Fruit fly (Drosophila melanogaster) whole organism, embryonic: ENCODE measurements around the gene Rpt5.

Experiments used
- Adf1 ChIP-seq: fragments of 200-800 bp; sonication (Bioruptor generic); IDR thresholded peaks from 2 replicates; pipeline ENCODE4 v1.3.6; 2022; ENCODE audit warnings: missing biosample characterization, missing genetic modification characterization
- CG10431 ChIP-seq: fragments of 200-800 bp; sonication (Bioruptor generic); optimal IDR thresholded peaks from 3 replicates; lab custom pipeline; 2018; ENCODE audit warnings: missing biosample characterization, mild to moderate bottlenecking, missing genetic modification characterization
- CG12391 ChIP-seq: fragments of 200-800 bp; sonication (Bioruptor generic); optimal IDR thresholded peaks from 3 replicates; lab custom pipeline; 2018; ENCODE audit warnings: missing biosample characterization, mild to moderate bottlenecking, missing genetic modification characterization, moderate library complexity
- CG13894 ChIP-seq: fragments of 200-800 bp; sonication (Bioruptor generic); optimal IDR thresholded peaks from 3 replicates; lab custom pipeline; 2018; ENCODE audit warnings: missing biosample characterization, mild to moderate bottlenecking, missing genetic modification characterization, moderate library complexity
- CG14050 ChIP-seq: fragments of 200-800 bp; sonication (Bioruptor generic); IDR thresholded peaks from 3 replicates; pipeline ENCODE4 v1.3.6; 2022; ENCODE audit warnings: missing biosample characterization, missing genetic modification characterization
- CG14667 ChIP-seq: fragments of 200-800 bp; sonication (Bioruptor generic); IDR thresholded peaks from 2 replicates; pipeline ENCODE4 v1.3.6; 2022; ENCODE audit warnings: missing biosample characterization, missing genetic modification characterization
- CG16779 ChIP-seq: fragments of 200-800 bp; sonication (Bioruptor generic); IDR thresholded peaks from 2 replicates; pipeline ENCODE4 v1.3.6; 2022; ENCODE audit warnings: missing biosample characterization, missing genetic modification characterization
- CG16815 ChIP-seq: fragments of 200-800 bp; sonication (Bioruptor generic); optimal IDR thresholded peaks from 3 replicates; lab custom pipeline; 2017; ENCODE audit warnings: missing biosample characterization, mild to moderate bottlenecking, missing genetic modification characterization
- CG17186 ChIP-seq: fragments of 200-800 bp; sonication (Bioruptor generic); optimal IDR thresholded peaks from 3 replicates; lab custom pipeline; 2017; ENCODE audit warnings: missing biosample characterization, missing genetic modification reagents, missing genetic modification characterization
- CG17568 ChIP-seq: fragments of 200-800 bp; sonication (Bioruptor generic); optimal IDR thresholded peaks from 2 replicates; lab custom pipeline; 2018; ENCODE audit warnings: missing biosample characterization, mild to moderate bottlenecking, missing genetic modification characterization, moderate library complexity
- CG18619 ChIP-seq: fragments of 200-800 bp; sonication (Bioruptor generic); optimal IDR thresholded peaks from 3 replicates; lab custom pipeline; 2017; ENCODE audit warnings: missing biosample characterization, mild to moderate bottlenecking, missing genetic modification characterization
- CG2129 ChIP-seq: fragments of 200-800 bp; sonication (Bioruptor generic); IDR thresholded peaks from 2 replicates; pipeline ENCODE4 v1.3.6; 2022; ENCODE audit warnings: missing biosample characterization, missing genetic modification characterization; ENCODE audit not compliant: partially characterized antibody
- CG30020 ChIP-seq: fragments of 200-800 bp; optimal IDR thresholded peaks from 2 replicates; lab custom pipeline; 2019; ENCODE audit warnings: missing biosample characterization, mild to moderate bottlenecking, missing genetic modification characterization, moderate library complexity
- CG30431 ChIP-seq: fragments of 200-800 bp; sonication (Bioruptor generic); optimal IDR thresholded peaks from 2 replicates; lab custom pipeline; 2017; ENCODE audit warnings: missing biosample characterization, missing genetic modification characterization
- CG42726 ChIP-seq: fragments of 200-800 bp; sonication (Bioruptor generic); IDR thresholded peaks from 2 replicates; pipeline ENCODE4 v1.3.6; 2022; ENCODE audit warnings: missing biosample characterization, missing genetic modification characterization; ENCODE audit not compliant: partially characterized antibody
- CG6254 ChIP-seq: fragments of 200-800 bp; sonication (Bioruptor generic); optimal IDR thresholded peaks from 3 replicates; lab custom pipeline; 2017; ENCODE audit warnings: mild to moderate bottlenecking, missing biosample characterization, missing genetic modification reagents, missing genetic modification characterization
- CG6272 ChIP-seq: fragments of 200-800 bp; sonication (Bioruptor generic); IDR thresholded peaks from 2 replicates; pipeline ENCODE4 v1.3.6; 2022; ENCODE audit warnings: missing biosample characterization, missing genetic modification characterization
- CG6654 ChIP-seq: fragments of 200-800 bp; sonication (Bioruptor generic); optimal IDR thresholded peaks from 2 replicates; lab custom pipeline; 2017; ENCODE audit warnings: missing biosample characterization, mild to moderate bottlenecking, missing genetic modification characterization
- CG7372 ChIP-seq: fragments of 200-800 bp; sonication (Bioruptor generic); IDR thresholded peaks from 2 replicates; pipeline ENCODE4 v1.3.6; 2022; ENCODE audit warnings: missing biosample characterization, missing genetic modification characterization
- CG7839 ChIP-seq: fragments of 200-800 bp; sonication (Bioruptor generic); optimal IDR thresholded peaks from 3 replicates; lab custom pipeline; 2018; ENCODE audit warnings: missing biosample characterization, mild to moderate bottlenecking, missing genetic modification characterization, moderate library complexity
- CG7928 ChIP-seq: fragments of 200-800 bp; sonication (Bioruptor generic); optimal IDR thresholded peaks from 2 replicates; lab custom pipeline; 2017; ENCODE audit warnings: missing biosample characterization, mild to moderate bottlenecking, missing genetic modification characterization
- CG8478 ChIP-seq: fragments of >200 bp; optimal IDR thresholded peaks from 2 replicates; lab custom pipeline; 2018
- Camta ChIP-seq: fragments of 200-800 bp; sonication (Bioruptor generic); optimal IDR thresholded peaks from 2 replicates; lab custom pipeline; 2016; ENCODE audit warnings: missing biosample characterization, missing genetic modification characterization
- Dek ChIP-seq: fragments of 200-800 bp; sonication (Bioruptor generic); optimal IDR thresholded peaks from 3 replicates; lab custom pipeline; 2019; ENCODE audit warnings: missing biosample characterization, mild to moderate bottlenecking, missing genetic modification characterization, moderate library complexity
- Dip2 ChIP-seq: fragments of 200-800 bp; sonication (Bioruptor generic); IDR thresholded peaks from 2 replicates; pipeline ENCODE4 v1.3.6; 2022; ENCODE audit warnings: missing biosample characterization, missing genetic modification characterization
- Doc2 ChIP-seq: fragments of 200-800 bp; sonication (Bioruptor generic); IDR thresholded peaks from 2 replicates; pipeline ENCODE4 v1.3.6; 2022; ENCODE audit warnings: missing biosample characterization, missing genetic modification characterization
- E2f2 ChIP-seq: fragments of 200-800 bp; sonication (Bioruptor generic); IDR thresholded peaks from 2 replicates; pipeline ENCODE4 v1.3.6; 2022; ENCODE audit warnings: missing biosample characterization, missing genetic modification characterization
- Eip74EF ChIP-seq, 2 experiments: fragments of 200-800 bp in 1 of 2; fragments of >200 bp in 1 of 2; sonication (Bioruptor generic) in 1 of 2; optimal IDR thresholded peaks; 2 replicates each; lab custom pipeline; 2017 to 2019; ENCODE audit warnings: missing biosample characterization in 2 of 2, missing genetic modification characterization in 2 of 2, mild to moderate bottlenecking in 1 of 2, moderate library complexity in 1 of 2
- Ets65A ChIP-seq: fragments of 200-800 bp; sonication (Bioruptor generic); peaks from one replicate; lab custom pipeline; 2016; ENCODE audit warnings: missing biosample characterization, missing genetic modification characterization
- Gug ChIP-seq: fragments of 200-800 bp; sonication (Bioruptor generic); IDR thresholded peaks from 4 replicates; pipeline ENCODE4 v1.3.6; 2022; ENCODE audit warnings: missing biosample characterization, missing genetic modification characterization
- HmgD ChIP-seq: fragments of 200-800 bp; sonication (Bioruptor generic); optimal IDR thresholded peaks from 3 replicates; lab custom pipeline; 2016; ENCODE audit warnings: missing biosample characterization, missing genetic modification characterization
- Lpt ChIP-seq: fragments of >200 bp; optimal IDR thresholded peaks from 2 replicates; lab custom pipeline; 2018; ENCODE audit warnings: missing biosample characterization, missing genetic modification characterization
- Oaz ChIP-seq: fragments of 200-800 bp; sonication (Bioruptor generic); IDR thresholded peaks from 2 replicates; pipeline ENCODE4 v1.3.6; 2022; ENCODE audit warnings: missing biosample characterization, missing genetic modification characterization
- Pdp1 ChIP-seq, 2 experiments: fragments of 200-800 bp; sonication (Bioruptor generic); optimal IDR thresholded peaks; 3 replicates each; lab custom pipeline; 2016; ENCODE audit warnings: missing biosample characterization in 2 of 2, missing genetic modification characterization in 2 of 2, mild to moderate bottlenecking in 1 of 2, moderate library complexity in 1 of 2
- aop ChIP-seq: fragments of 200-800 bp; sonication (Bioruptor generic); IDR thresholded peaks from 2 replicates; pipeline ENCODE4 v1.3.6; 2022; ENCODE audit warnings: missing biosample characterization, missing genetic modification characterization
- ash1 ChIP-seq: fragments of 200-800 bp; sonication (Bioruptor generic); optimal IDR thresholded peaks from 2 replicates; lab custom pipeline; 2018; ENCODE audit warnings: missing biosample characterization, mild to moderate bottlenecking, missing genetic modification characterization
- btn ChIP-seq: fragments of 200-800 bp; sonication (Bioruptor generic); optimal IDR thresholded peaks from 2 replicates; lab custom pipeline; 2016; ENCODE audit warnings: missing biosample characterization, missing genetic modification characterization
- corto ChIP-seq: fragments of 200-800 bp; sonication (Bioruptor generic); optimal IDR thresholded peaks from 2 replicates; lab custom pipeline; 2016; ENCODE audit warnings: missing biosample characterization, mild to moderate bottlenecking, missing genetic modification characterization, moderate library complexity
- fd102C ChIP-seq: fragments of 200-800 bp; sonication (Bioruptor generic); optimal IDR thresholded peaks from 2 replicates; lab custom pipeline; 2018; ENCODE audit warnings: missing biosample characterization, mild to moderate bottlenecking, missing genetic modification characterization, moderate library complexity
- fd64A ChIP-seq: fragments of 200-800 bp; sonication (Bioruptor generic); optimal IDR thresholded peaks from 3 replicates; lab custom pipeline; 2018; ENCODE audit warnings: missing biosample characterization, mild to moderate bottlenecking, missing genetic modification characterization
- nom ChIP-seq: fragments of 200-800 bp; sonication (Bioruptor generic); optimal IDR thresholded peaks from 2 replicates; lab custom pipeline; 2017; ENCODE audit warnings: missing biosample characterization, missing genetic modification characterization, mild to moderate bottlenecking, moderate library complexity, missing genetic modification reagents
- odd ChIP-seq: fragments of 200-800 bp; sonication (Bioruptor generic); optimal IDR thresholded peaks from 2 replicates; lab custom pipeline; 2017; ENCODE audit warnings: missing biosample characterization, mild to moderate bottlenecking, missing genetic modification characterization
- phol ChIP-seq: fragments of 200-800 bp; sonication (Bioruptor generic); optimal IDR thresholded peaks from 3 replicates; lab custom pipeline; 2018; ENCODE audit warnings: missing biosample characterization, mild to moderate bottlenecking, missing genetic modification characterization, moderate library complexity
- pum ChIP-seq: fragments of 200-800 bp; sonication (Bioruptor generic); optimal IDR thresholded peaks from 2 replicates; lab custom pipeline; 2016; ENCODE audit warnings: missing biosample characterization, missing genetic modification characterization
- ranshi ChIP-seq: fragments of 200-800 bp; sonication (Bioruptor generic); IDR thresholded peaks from 2 replicates; pipeline ENCODE4 v1.3.6; 2022; ENCODE audit warnings: missing biosample characterization, missing genetic modification characterization
- ssp ChIP-seq: fragments of 200-800 bp; sonication (Bioruptor generic); IDR thresholded peaks from 2 replicates; pipeline ENCODE4 v1.3.6; 2022; ENCODE audit warnings: missing biosample characterization, missing genetic modification characterization
- stc ChIP-seq: fragments of 200-800 bp; sonication (Bioruptor generic); IDR thresholded peaks from 2 replicates; pipeline ENCODE4 v1.3.6; 2022; ENCODE audit warnings: missing biosample characterization, missing genetic modification characterization
- stwl ChIP-seq: fragments of 200-800 bp; sonication (Bioruptor generic); optimal IDR thresholded peaks from 3 replicates; lab custom pipeline; 2018; ENCODE audit warnings: missing biosample characterization, mild to moderate bottlenecking, missing genetic modification characterization, moderate library complexity
- tgo ChIP-seq: fragments of 200-800 bp; sonication (Bioruptor generic); IDR thresholded peaks from 3 replicates; pipeline ENCODE4 v1.3.6; 2022; ENCODE audit warnings: missing biosample characterization, missing genetic modification characterization
- trem ChIP-seq: fragments of 200-800 bp; optimal IDR thresholded peaks from 3 replicates; lab custom pipeline; 2019; ENCODE audit warnings: missing biosample characterization, mild to moderate bottlenecking, missing genetic modification characterization, moderate library complexity
- wdn ChIP-seq: fragments of 200-800 bp; sonication (Bioruptor generic); IDR thresholded peaks from 2 replicates; pipeline ENCODE4 v1.3.6; 2022; ENCODE audit warnings: missing biosample characterization, missing genetic modification characterization

The Rpt5 gene

DNA sequence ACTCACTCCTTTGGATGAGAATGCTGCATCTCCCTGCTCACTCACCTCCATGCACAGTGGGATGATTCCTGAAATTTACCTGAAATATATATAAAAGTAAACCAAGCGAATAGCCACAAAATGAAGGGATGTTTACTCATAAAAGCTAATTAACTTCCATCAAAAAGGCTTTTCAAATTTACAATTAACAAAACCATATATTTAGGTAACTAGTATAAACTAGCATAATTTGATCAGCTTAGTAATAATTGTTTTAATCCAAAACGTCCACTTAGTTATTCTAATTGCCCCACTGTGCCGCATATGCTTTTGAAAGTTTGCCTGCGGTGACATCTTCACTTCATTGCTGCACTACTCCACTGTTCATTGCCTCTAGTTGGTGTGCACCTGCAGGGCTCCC lies 31.3 kb downstream of the Rpt5 start (continued):
- TF ChIP-seq nom: peak; percentile 72
- peak; percentile 60; the same call in 1 of the 2 replicates for TF ChIP-seq ranshi (GFP tag; lab: Robert Waterston, UW)
- TF ChIP-seq CG16815 (GFP tag; lab: Kevin White, UChicago): peak; percentile 77
- TF ChIP-seq CG6654 (GFP tag; lab: Kevin White, UChicago): peak; percentile 75
- TF ChIP-seq CG17186 (GFP tag; lab: Kevin White, UChicago): peak; percentile 30
- TF ChIP-seq CG42726 (GFP tag; lab: Robert Waterston, UW): no peak
- TF ChIP-seq Camta (GFP tag; lab: Kevin White, UChicago): peak; percentile 59
- no peak for TF ChIP-seq Lpt
- peak in 1 of 2 experiments; percentile 54 for TF ChIP-seq Eip74EF (GFP tag; optimal IDR thresholded peaks at IDR 0.05; lab: Kevin White, UChicago)
- no peak for TF ChIP-seq aop (GFP tag; lab: Robert Waterston, UW)
- peak; percentile 81 for TF ChIP-seq CG12391 (tag; lab: Kevin White, UChicago)
- 0 out of 2 replicates have a peak, but pooled peaks have one; percentile 33 for TF ChIP-seq CG6272 (GFP tag; lab: Robert Waterston, UW)
- 0 out of 2 replicates have a peak, but pooled peaks have one; percentile 5 for TF ChIP-seq Doc2
- TF ChIP-seq CG30020 (tag; lab: Kevin White, UChicago): peak; percentile 49
- no peak for TF ChIP-seq wdn
- no peak for TF ChIP-seq CG8478 (lab: Kevin White, UChicago)
- TF ChIP-seq Ets65A: peak; percentile 95
- TF ChIP-seq CG17568 (GFP tag; lab: Kevin White, UChicago): peak; percentile 43
- TF ChIP-seq CG18619 (GFP tag; lab: Kevin White, UChicago): peak; percentile 50
- TF ChIP-seq ash1 (GFP tag; lab: Kevin White, UChicago): no peak
- peak; percentile 9 for TF ChIP-seq stwl (tag; lab: Kevin White, UChicago)
- peak; percentile 66 for TF ChIP-seq CG10431 (GFP tag; lab: Kevin White, UChicago)
- TF ChIP-seq fd102C (GFP tag; lab: Kevin White, UChicago): no peak
- peak; percentile 83 for TF ChIP-seq CG7839 (tag; lab: Kevin White, UChicago)
- TF ChIP-seq Oaz: 0 out of 2 replicates have a peak, but pooled peaks have one; percentile 33
- no peak for TF ChIP-seq CG7928 (GFP tag; lab: Kevin White, UChicago)
- TF ChIP-seq btn (GFP tag; lab: Kevin White, UChicago): peak; percentile 29
- TF ChIP-seq CG6254: peak; percentile 88
- peak; percentile 62 for TF ChIP-seq fd64A (GFP tag; lab: Kevin White, UChicago)
- TF ChIP-seq trem (tag; lab: Kevin White, UChicago): peak; percentile 82
- peak; percentile 9 to 70 for TF ChIP-seq Pdp1 (GFP tag; optimal IDR thresholded peaks at IDR 0.05; lab: Kevin White, UChicago)
- TF ChIP-seq Dek (tag; lab: Kevin White, UChicago): peak; percentile 16
- TF ChIP-seq Gug (GFP tag; lab: Robert Waterston, UW): peak; percentile 35; the same call in 1 of the 4 replicates
- peak; percentile 19; the same call in 1 of the 2 replicates for TF ChIP-seq CG14667
- peak; percentile 31; the same call in 1 of the 3 replicates for TF ChIP-seq CG14050 (GFP tag; lab: Robert Waterston, UW)
- peak; percentile 80 for TF ChIP-seq stc (GFP tag; lab: Robert Waterston, UW)
- peak; percentile 34; the same call in 2 of the 3 replicates for TF ChIP-seq tgo
- TF ChIP-seq CG30431: peak; percentile 71
- TF ChIP-seq CG7372: no peak
- peak; percentile 37 for TF ChIP-seq odd (GFP tag; lab: Kevin White, UChicago)
- TF ChIP-seq HmgD (GFP tag; lab: Kevin White, UChicago): no peak
- no peak for TF ChIP-seq CG13894 (tag; lab: Kevin White, UChicago)
- TF ChIP-seq Dip2: no peak
- TF ChIP-seq E2f2 (GFP tag; lab: Robert Waterston, UW): peak; percentile 16; the same call in 1 of the 2 replicates
- no peak for TF ChIP-seq CG2129 (GFP tag; lab: Robert Waterston, UW)
- TF ChIP-seq pum (GFP tag; lab: Kevin White, UChicago): peak; percentile 32
- peak; percentile 91 for TF ChIP-seq phol (tag; lab: Kevin White, UChicago)
- 0 out of 2 replicates have a peak, but pooled peaks have one; percentile 26 for TF ChIP-seq ssp (GFP tag; lab: Robert Waterston, UW)
- TF ChIP-seq Adf1: no peak
- peak; percentile 31 for TF ChIP-seq corto (GFP tag; lab: Kevin White, UChicago)
- no peak for TF ChIP-seq CG16779 (GFP tag; lab: Robert Waterston, UW)
